Worm (Caenorhabditis elegans) whole organism, late embryonic: ENCODE data around the gene pph-2.

Experiments used
- F13H6.1 ChIP-seq: sonication (generic microtip); optimal IDR thresholded peaks from 2 replicates; lab custom pipeline; 2016; ENCODE audit warnings: missing genetic modification characterization, missing compliant biosample characterization
- K02D7.2 ChIP-seq: sonication (generic microtip); optimal IDR thresholded peaks from 2 replicates; lab custom pipeline; 2017; ENCODE audit warnings: mild to moderate bottlenecking, missing genetic modification characterization, missing compliant biosample characterization
- ceh-18 ChIP-seq: sonication (generic microtip); optimal IDR thresholded peaks from 2 replicates; lab custom pipeline; 2016; ENCODE audit warnings: missing genetic modification characterization, missing compliant biosample characterization
- ceh-2 ChIP-seq: sonication (generic microtip); optimal IDR thresholded peaks from 2 replicates; lab custom pipeline; 2016; ENCODE audit warnings: missing genotype, missing genetic modification characterization, missing compliant biosample characterization
- ceh-24 ChIP-seq: sonication (generic microtip); optimal IDR thresholded peaks from 2 replicates; lab custom pipeline; 2016; ENCODE audit warnings: mild to moderate bottlenecking, missing genetic modification characterization, missing compliant biosample characterization
- ceh-30 ChIP-seq: fragments of 150-350 bp; optimal IDR thresholded peaks from 2 replicates; lab custom pipeline; 2014; ENCODE audit warnings: missing biosample characterization, missing genetic modification characterization
- ceh-31 ChIP-seq: sonication (generic microtip); optimal IDR thresholded peaks from 2 replicates; lab custom pipeline; 2016; ENCODE audit warnings: missing genetic modification characterization, missing compliant biosample characterization
- ceh-48 ChIP-seq: sonication (generic microtip); optimal IDR thresholded peaks from 2 replicates; lab custom pipeline; 2016; ENCODE audit warnings: missing genetic modification characterization, inconsistent platforms, missing compliant biosample characterization
- ceh-9 ChIP-seq: sonication (generic microtip); optimal IDR thresholded peaks from 2 replicates; lab custom pipeline; 2016; ENCODE audit warnings: mild to moderate bottlenecking, missing genetic modification characterization, inconsistent platforms, missing compliant biosample characterization
- che-1 ChIP-seq: sonication (generic microtip); optimal IDR thresholded peaks from 2 replicates; lab custom pipeline; 2016; ENCODE audit warnings: mild to moderate bottlenecking, missing genetic modification characterization, missing compliant biosample characterization
- dmd-4 ChIP-seq: sonication (generic microtip); optimal IDR thresholded peaks from 2 replicates; lab custom pipeline; 2016; ENCODE audit warnings: borderline replicate concordance, missing genetic modification characterization, missing compliant biosample characterization
- elt-2 ChIP-seq: sonication (generic microtip); optimal IDR thresholded peaks from 2 replicates; lab custom pipeline; 2016; ENCODE audit warnings: missing genetic modification reagents, missing genetic modification characterization, missing compliant biosample characterization
- elt-4 ChIP-seq: sonication (generic microtip); optimal IDR thresholded peaks from 2 replicates; lab custom pipeline; 2016; ENCODE audit warnings: missing genetic modification characterization, missing compliant biosample characterization
- ets-4 ChIP-seq: sonication (generic microtip); optimal IDR thresholded peaks from 2 replicates; lab custom pipeline; 2016; ENCODE audit warnings: missing genetic modification characterization, missing compliant biosample characterization
- fax-1 ChIP-seq: sonication (generic microtip); optimal IDR thresholded peaks from 2 replicates; lab custom pipeline; 2016; ENCODE audit warnings: missing genotype, missing genetic modification characterization, missing compliant biosample characterization
- gmeb-2 ChIP-seq: sonication (generic microtip); optimal IDR thresholded peaks from 2 replicates; lab custom pipeline; 2016; ENCODE audit warnings: missing genetic modification characterization, inconsistent platforms, missing compliant biosample characterization
- hlh-30 ChIP-seq: sonication (generic microtip); optimal IDR thresholded peaks from 2 replicates; lab custom pipeline; 2017; ENCODE audit warnings: antibody characterized with exemption, missing genetic modification characterization, missing compliant biosample characterization; ENCODE audit not compliant: insufficient read depth
- hlh-8 ChIP-seq: sonication (generic microtip); optimal IDR thresholded peaks from 2 replicates; lab custom pipeline; 2016; ENCODE audit warnings: missing genotype, missing genetic modification characterization, missing compliant biosample characterization
- madf-2 ChIP-seq: sonication (generic microtip); optimal IDR thresholded peaks from 2 replicates; lab custom pipeline; 2017; ENCODE audit warnings: missing genetic modification characterization, missing compliant biosample characterization
- pag-3 ChIP-seq: sonication (generic microtip); optimal IDR thresholded peaks from 2 replicates; lab custom pipeline; 2016; ENCODE audit warnings: missing compliant biosample characterization, missing genetic modification characterization, borderline replicate concordance
- pax-1 ChIP-seq: fragments of 150-350 bp; optimal IDR thresholded peaks from 2 replicates; lab custom pipeline; 2014; ENCODE audit warnings: missing biosample characterization, missing genetic modification characterization
- pha-2 ChIP-seq: sonication (generic microtip); optimal IDR thresholded peaks from 2 replicates; lab custom pipeline; 2017; ENCODE audit warnings: mild to moderate bottlenecking, missing genetic modification characterization, missing compliant biosample characterization
- pqm-1 ChIP-seq: sonication (generic microtip); optimal IDR thresholded peaks from 2 replicates; lab custom pipeline; 2016; ENCODE audit warnings: missing genetic modification characterization, missing compliant biosample characterization
- rnt-1 ChIP-seq: sonication (generic microtip); optimal IDR thresholded peaks from 2 replicates; lab custom pipeline; 2016; ENCODE audit warnings: missing genetic modification characterization, missing compliant biosample characterization
- sdc-2 ChIP-seq: sonication (generic microtip); optimal IDR thresholded peaks from 2 replicates; lab custom pipeline; 2016; ENCODE audit warnings: missing genotype, missing genetic modification characterization, missing compliant biosample characterization
- sox-2 ChIP-seq: fragments of 200-800 bp; sonication (Bioruptor generic); IDR thresholded peaks from 2 replicates; pipeline ENCODE4 v1.3.6; 2022; ENCODE audit warnings: missing genetic modification reagents, missing genetic modification characterization, missing compliant biosample characterization
- sox-4 ChIP-seq: sonication (generic microtip); optimal IDR thresholded peaks from 2 replicates; lab custom pipeline; 2017; ENCODE audit warnings: mild to moderate bottlenecking, missing genetic modification characterization, inconsistent platforms, missing compliant biosample characterization
- syd-9 ChIP-seq: sonication (generic microtip); optimal IDR thresholded peaks from 2 replicates; lab custom pipeline; 2016; ENCODE audit warnings: mild to moderate bottlenecking, missing genetic modification characterization, moderate library complexity, missing compliant biosample characterization
- tbx-2 ChIP-seq: sonication (generic microtip); optimal IDR thresholded peaks from 2 replicates; lab custom pipeline; 2016; ENCODE audit warnings: missing genetic modification characterization, missing compliant biosample characterization
- ttx-3 ChIP-seq: sonication (generic microtip); optimal IDR thresholded peaks from 2 replicates; lab custom pipeline; 2016; ENCODE audit warnings: missing genetic modification reagents, missing genetic modification characterization, missing compliant biosample characterization
- unc-3 ChIP-seq, 2 experiments: fragments of 200-800 bp in 1 of 2; sonication (Bioruptor generic) in 1 of 2; sonication (generic microtip) in 1 of 2; conservative IDR thresholded peaks in 1 of 2; optimal IDR thresholded peaks in 1 of 2; 2 replicates each; pipeline versions ENCODE4 v1.3.6 to Lab custom; 2016 to 2022; ENCODE audit warnings: missing compliant biosample characterization in 2 of 2, missing genetic modification characterization in 2 of 2, missing genetic modification reagents in 1 of 2
- unc-55 ChIP-seq: sonication (generic microtip); optimal IDR thresholded peaks from 2 replicates; lab custom pipeline; 2017; ENCODE audit warnings: missing biosample characterization, missing genetic modification reagents, missing genetic modification characterization
- unc-86 ChIP-seq: sonication (generic microtip); optimal IDR thresholded peaks from 2 replicates; lab custom pipeline; 2016; ENCODE audit warnings: missing genetic modification characterization, missing compliant biosample characterization

Gene pph-2

ce11 chrIV:11919067-11919466 lies 41.5 kb upstream of the pph-2 start:
- TF ChIP-seq ceh-18 (tag; lab: Kevin White, UChicago) (no peak), ceh-9 (tag; lab: Kevin White, UChicago) (no peak), elt-4 (tag; lab: Kevin White, UChicago) (no peak), sox-4 (no peak), unc-86 (tag; lab: Kevin White, UChicago) (no peak), pqm-1 (tag; lab: Kevin White, UChicago) (no peak), F13H6.1 (tag; lab: Kevin White, UChicago) (no peak), unc-3 (GFP tag; conservative IDR thresholded peaks at IDR 0.05; lab: Robert Waterston, UW) (no peak), unc-3 (tag; optimal IDR thresholded peaks at IDR 0.05; lab: Kevin White, UChicago) (no peak), rnt-1 (tag; lab: Kevin White, UChicago) (no peak), pax-1 (tag; lab: Kevin White, UChicago) (no peak), gmeb-2 (tag; lab: Kevin White, UChicago) (no peak), sdc-2 (no peak), madf-2 (tag; lab: Kevin White, UChicago) (no peak), K02D7.2 (no peak), ceh-2 (no peak), dmd-4 (tag; lab: Kevin White, UChicago) (no peak), ceh-31 (tag; lab: Kevin White, UChicago) (no peak), ceh-24 (tag; lab: Kevin White, UChicago) (no peak), hlh-30 (tag; lab: Kevin White, UChicago) (no peak)

- TF ChIP-seq syd-9 (tag; lab: Kevin White, UChicago) (no peak), elt-2 (tag; lab: Kevin White, UChicago) (peak; percentile 20), ceh-24 (tag; lab: Kevin White, UChicago) (no peak)
Measured at ce11 chrIV:11917886-11918285, 40.3 kb upstream of the pph-2 start.

ce11 chrIV:11916907-11917306 lies 39.3 kb upstream of the pph-2 start, which contains the start of gene ZK822.10:
TSS of gene ZK822.10 (plus strand) at chrIV:11917137.
- TF ChIP-seq ttx-3 (tag; lab: Kevin White, UChicago) (no peak), unc-55 (no peak), fax-1 (tag; lab: Kevin White, UChicago) (no peak), pag-3 (tag; lab: Kevin White, UChicago) (no peak), pqm-1 (tag; lab: Kevin White, UChicago) (no peak), sox-2 (no peak), K02D7.2 (no peak), tbx-2 (no peak), ceh-18 (tag; lab: Kevin White, UChicago) (no peak), ceh-30 (tag; lab: Kevin White, UChicago) (no peak), dmd-4 (tag; lab: Kevin White, UChicago) (no peak), ets-4 (tag; lab: Kevin White, UChicago) (no peak), pha-2 (tag; lab: Kevin White, UChicago) (no peak), che-1 (tag; lab: Kevin White, UChicago) (no peak)

ce11 chrIV:11915768-11916453 lies 38.3 kb upstream of the pph-2 start, which contains the start of gene ZK822.9:
TSS of gene ZK822.9 (plus strand) at chrIV:11915947.
- TF ChIP-seq sox-2 (no peak), ceh-2 (no peak), hlh-30 (tag; lab: Kevin White, UChicago) (peak; percentile 35), ceh-18 (tag; lab: Kevin White, UChicago) (no peak), hlh-8 (tag; lab: Kevin White, UChicago) (no peak), ceh-48 (tag; lab: Kevin White, UChicago) (no peak)
